Fruit fly (Drosophila melanogaster): ENCODE measurements around the gene Cp18.

Gene Cp18

DNA sequence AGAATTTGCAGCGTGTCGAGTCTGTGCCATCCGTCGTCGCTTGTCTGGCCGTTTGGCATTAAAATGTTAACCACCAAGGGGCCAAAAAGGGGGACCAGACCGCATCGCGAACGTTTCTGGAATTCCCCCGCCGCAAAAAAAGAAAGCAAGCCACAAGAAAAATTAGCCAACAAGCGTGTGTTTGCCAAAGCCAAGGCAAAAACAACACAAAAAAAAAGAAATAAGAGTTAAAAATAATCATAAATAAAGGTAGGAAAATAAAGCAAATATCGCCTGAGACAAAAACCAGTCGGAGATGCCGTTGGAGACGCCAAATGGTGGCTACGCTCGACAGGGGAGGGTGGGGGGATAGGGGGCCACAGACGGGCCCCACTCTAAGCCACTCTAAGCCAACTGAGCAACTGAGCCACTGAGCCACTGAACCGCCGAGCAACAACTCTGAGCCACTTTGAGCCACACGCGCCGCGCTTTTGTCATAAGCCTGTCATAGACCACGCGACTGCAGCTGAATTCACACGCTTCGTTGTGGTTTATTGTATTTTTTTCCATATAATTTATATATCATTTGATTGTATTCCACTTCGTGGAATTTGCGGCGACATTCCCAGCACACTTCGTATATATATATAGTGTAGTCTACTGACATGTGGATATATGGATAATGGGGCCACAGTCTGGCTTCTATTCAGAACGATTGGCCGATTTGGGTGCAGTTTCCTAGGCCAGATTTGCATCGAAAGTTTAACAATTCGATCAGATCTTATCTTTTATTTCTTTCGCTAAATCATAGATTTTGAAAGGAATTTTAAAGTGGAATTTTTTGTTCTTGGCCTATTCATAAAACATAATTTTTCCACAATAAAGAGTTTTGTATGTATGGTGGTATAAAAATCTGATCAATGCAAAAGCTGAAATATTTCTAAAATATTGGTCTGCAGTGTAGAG is 32.8 kb upstream of the Cp18 start:
- TF ChIP-seq CG17801 (GFP tag; optimal IDR thresholded peaks at IDR 0.05; ENCODE audit: partially characterized antibody), result no peak

DNA sequence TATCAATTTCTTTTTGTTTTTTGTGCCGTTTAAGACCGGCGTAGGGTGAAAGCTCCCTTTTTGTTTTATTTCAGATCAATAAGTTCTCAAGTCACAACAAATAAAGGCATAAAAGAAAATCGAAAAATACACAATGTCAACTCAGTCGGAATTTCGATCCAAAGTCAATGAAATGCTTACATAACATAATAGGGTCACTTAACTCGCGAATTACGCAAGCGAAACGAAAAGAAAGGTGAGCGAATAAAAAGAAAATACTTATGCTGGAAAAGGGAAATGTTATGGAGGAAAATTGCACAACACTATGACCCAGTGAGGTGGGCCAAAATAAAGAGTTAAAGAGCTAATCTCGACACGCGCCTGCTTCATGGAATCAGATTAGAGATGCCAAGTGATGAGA is 30.6 kb upstream of the Cp18 start:
- no peak for TF ChIP-seq CG17801 (GFP tag; optimal IDR thresholded peaks at IDR 0.05; ENCODE audit: partially characterized antibody)

DNA sequence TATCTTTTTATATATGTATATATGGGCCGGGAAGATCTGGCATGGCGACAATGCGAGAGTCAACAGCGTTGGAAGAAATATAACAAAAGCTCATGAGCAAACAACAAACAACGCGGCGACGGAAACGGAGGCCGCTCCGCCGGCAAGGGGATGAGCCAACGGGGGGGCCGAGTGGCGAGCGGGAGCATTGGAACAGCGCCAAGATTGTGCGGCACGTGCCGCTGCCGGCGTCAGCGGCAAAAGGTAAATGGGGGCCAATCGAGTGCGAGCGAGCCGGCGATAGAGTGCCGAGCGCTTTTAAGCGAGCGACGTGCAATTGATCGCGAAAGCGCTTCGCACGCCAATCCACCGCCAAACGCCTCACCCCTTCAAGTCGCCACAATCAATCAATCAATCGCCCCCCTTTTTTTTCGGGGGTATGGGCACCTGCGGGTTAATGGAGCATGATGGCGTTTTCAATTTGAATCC is 30.1 kb upstream of the Cp18 start:
- TF ChIP-seq CG17801 (GFP tag; optimal IDR thresholded peaks at IDR 0.05; ENCODE audit: partially characterized antibody), result peak; percentile 73

DNA sequence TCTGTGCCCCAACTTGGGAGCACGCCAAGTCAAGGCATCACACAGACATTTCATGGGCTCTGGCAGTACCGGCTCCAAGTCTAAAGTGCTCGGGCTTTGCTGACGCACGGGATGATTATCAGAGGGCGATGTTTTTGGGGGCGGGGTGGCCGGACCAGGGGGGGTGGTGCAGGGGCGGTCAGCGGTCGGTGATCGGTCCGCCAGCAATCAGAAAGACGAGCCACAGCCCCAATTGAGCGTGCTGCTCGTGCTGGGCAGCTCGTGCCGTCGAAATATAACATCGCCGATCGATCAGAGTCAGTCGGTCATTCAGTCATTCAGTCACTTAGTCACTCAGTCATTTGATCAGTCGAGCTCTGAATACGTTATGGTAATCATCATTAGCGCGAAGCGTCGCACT is 28.7 kb upstream of the Cp18 start:
- TF ChIP-seq CG17801 (GFP tag; optimal IDR thresholded peaks at IDR 0.05; ENCODE audit: partially characterized antibody), result peak; percentile 13

DNA sequence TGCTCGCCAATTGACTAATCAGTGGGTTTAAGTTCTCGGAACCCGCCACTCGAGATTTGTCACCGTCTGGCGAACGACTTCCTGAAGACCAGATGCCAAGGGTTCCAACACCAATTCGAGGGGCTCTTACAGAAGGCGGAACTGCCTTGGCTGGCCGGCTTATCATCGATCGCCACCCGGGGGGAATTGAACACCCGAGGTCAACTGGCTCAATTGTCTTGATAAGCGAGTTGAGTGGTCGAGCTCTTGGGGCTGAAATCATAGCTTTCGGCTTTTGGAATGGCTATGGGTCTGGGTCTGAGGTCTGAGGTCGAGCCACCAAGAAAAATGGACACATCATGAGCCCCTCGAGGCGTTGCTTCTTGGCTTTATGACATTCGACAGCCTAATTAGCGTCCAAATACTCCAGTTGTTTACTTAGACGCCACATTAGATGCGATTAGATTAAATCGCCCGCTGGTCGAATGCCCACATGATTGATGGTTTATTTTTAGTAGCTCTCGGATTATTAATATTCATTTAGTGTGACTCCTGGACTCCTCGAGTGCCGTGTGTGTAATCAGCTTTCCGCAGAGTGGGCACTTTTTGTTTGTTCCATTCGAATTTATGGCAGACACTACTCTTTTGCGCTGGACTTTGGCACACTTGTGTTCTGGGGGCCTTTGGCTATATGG is 28.0 kb upstream of the Cp18 start:
- TF ChIP-seq CG17801 (GFP tag; optimal IDR thresholded peaks at IDR 0.05; ENCODE audit: partially characterized antibody), result no peak

DNA sequence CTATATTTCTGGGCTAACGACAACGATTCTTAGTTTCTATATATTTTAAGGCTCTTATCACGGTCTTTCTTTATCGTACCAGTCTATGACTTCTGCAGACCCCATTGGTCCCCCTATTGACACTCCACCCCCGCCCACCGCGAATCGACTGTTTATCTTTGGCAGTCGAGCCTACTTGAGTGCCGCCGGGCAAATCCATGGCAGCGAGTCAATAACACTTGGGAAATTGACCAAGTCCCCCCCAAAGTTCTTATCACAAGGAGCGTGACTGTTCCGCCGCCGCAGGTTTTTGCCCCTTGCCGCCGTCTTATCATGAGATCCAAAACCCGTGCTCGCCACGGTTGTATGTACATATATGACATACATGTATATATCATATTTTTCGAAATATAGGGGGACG is 27.0 kb upstream of the Cp18 start:
- no peak for TF ChIP-seq CG17801 (GFP tag; optimal IDR thresholded peaks at IDR 0.05; ENCODE audit: partially characterized antibody)

DNA sequence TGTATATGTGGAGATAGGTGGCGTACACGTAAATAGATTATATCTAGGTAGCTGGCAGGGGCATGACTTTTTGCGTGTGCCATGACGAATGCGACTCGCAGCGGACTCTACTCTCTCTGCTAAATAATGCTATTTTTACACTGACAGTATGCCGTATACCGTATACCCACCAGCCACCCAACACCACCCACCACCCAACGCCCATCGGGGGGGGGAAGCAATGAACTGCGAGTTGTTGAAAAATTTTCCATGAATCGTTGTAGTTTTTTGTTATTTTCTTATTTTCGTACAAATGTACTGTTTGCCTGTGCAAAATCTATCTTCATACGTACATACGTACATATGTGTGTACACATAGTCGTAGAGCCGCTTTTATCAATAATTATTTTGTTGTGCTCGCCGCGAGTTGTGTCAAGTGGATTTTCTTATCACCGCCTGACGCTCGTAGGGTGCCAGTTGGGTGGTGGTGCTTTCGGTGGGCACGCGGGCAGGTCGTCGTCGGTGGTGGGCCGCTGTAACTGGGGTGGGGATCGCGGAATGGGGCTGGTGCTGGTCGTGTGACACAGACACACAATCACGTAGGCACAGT is 26.4 kb upstream of the Cp18 start:
- TF ChIP-seq CG17801 (GFP tag; optimal IDR thresholded peaks at IDR 0.05; ENCODE audit: partially characterized antibody), result no peak

DNA sequence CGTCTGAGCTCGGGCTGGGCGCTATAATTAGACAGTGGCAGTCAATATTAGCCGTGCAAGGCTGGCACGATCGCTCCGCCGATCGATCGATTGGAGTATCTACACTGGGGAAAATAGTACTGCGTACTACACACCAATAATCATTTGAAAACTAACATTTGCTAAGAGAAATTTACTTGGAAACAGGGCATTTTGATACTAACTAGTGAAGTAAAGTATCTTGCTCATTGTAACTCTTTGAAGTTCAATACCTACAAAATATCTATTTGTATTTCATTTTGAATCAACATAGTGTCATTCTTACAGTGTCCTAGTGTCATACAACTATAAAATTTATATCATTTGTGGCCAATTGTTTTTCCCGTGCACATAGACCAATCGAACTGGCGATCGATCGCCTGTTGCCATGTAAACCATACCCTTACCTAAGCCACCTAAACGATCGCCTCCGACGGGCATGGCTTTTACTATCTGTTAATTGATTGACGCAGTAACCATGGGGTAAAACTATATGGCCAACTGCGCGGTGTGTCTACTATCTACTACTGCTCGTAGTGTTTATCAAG is 25.9 kb upstream of the Cp18 start:
- no peak for TF ChIP-seq CG17801 (GFP tag; optimal IDR thresholded peaks at IDR 0.05; ENCODE audit: partially characterized antibody)

DNA sequence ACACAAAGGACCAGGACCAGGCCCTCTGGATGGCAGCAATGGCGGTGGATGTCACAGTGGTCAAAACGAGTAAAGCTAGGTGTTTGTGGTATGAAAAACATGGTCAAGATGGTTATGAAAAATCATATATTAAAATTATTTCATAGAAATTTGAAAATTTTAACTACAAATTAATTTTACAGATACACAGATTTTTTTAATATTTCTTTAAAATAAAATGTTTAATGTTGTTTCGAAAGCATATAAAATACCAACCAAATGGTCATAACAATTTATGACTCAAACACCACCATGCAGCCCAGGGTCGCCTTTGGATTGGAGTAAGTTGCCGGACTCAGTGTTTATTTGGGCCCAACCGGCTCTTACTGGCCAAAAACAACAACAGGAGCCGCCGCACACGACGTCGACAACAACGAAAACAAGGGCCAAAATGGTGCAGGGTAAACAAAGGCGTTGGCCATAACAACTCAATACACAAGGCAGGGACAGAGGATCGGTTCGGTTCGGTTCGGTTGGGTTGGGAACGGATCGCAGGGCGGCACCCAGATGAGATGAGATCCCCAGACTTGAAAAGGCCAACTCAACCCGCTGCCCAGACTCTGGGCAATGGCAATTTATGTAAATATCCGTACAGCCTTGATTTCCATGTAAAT is 24.8 kb upstream of the Cp18 start:
- TF ChIP-seq CG17801 (GFP tag; optimal IDR thresholded peaks at IDR 0.05; ENCODE audit: partially characterized antibody), result no peak

DNA sequence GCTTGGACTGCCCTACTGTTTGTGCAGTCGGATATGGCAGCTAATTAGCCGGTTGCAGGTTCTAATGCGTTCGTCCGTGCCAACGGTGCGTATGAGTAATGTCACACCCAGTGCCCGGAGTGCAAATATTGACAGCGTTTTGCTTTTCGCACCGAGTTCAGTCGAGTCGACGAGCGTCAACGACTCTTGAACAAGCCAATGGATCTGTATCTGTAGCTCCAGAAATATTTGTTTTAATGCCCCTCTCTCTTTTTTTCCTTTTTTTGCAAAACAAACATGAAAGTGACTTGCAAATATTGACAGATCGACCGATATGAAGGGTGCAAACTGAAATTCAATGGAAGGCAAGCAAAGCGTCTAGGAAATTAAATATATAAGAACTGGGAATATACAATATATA is 24.1 kb upstream of the Cp18 start:
- no peak for TF ChIP-seq CG17801 (GFP tag; optimal IDR thresholded peaks at IDR 0.05; ENCODE audit: partially characterized antibody)

DNA sequence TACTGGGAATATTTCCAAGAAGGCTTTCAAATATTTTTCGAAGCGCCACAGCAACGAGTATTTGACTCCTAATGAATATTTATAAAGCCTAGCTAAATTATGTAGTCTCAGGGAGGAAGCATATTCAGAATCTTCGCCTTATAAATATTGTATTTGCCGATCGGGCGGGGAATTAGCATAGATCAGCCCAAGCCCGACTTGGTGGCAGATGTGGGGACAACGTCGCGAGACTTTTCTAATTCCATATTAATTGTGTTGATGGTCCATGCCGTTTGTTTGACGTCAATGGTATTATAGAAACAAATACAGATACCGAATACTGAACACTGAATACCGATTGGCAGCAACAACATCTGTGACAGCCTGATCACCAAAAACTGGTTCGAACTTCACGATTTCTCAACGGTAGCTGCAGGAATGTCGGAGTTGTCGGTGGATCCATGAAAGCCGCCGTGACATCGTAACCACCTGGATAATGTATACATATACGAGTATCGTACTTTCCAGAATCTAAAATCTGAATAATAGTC is 22.8 kb upstream of the Cp18 start:
- no peak for TF ChIP-seq CG17801 (GFP tag; optimal IDR thresholded peaks at IDR 0.05; ENCODE audit: partially characterized antibody)

DNA sequence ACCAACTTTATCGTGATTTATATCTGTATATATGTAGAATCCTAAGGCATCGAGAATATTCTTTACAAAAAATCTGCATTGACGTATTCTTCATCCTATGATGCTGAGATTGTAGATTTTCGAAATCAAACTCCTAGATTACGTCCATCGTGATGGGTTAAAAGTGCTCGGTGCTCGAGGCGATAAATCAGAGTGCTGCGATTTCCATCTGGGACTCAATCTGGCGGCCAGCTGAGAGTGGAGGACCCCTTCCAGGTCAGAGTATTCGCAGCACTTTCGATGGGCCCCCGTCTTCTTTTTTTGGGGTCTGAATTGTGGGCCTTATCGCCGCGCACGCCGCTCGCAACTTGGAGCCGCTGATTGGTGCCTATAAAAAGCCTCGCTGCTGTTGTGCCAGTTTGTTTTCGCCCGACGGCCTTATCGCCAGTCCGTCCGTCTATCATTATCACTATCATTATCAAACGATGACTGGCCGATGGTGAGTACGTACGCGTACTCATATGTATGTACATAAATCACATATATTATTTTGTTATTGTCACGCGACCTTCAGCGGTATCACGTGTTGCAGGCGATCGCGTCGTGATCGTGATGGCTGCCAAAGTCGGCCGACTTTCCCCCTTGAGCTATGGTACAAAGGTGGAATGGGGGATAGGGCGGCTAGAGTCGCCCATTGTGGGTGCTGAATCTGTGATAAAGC is 21.7 kb upstream of the Cp18 start:
- peak; percentile 27 for TF ChIP-seq CG17801 (GFP tag; optimal IDR thresholded peaks at IDR 0.05; ENCODE audit: partially characterized antibody)

DNA sequence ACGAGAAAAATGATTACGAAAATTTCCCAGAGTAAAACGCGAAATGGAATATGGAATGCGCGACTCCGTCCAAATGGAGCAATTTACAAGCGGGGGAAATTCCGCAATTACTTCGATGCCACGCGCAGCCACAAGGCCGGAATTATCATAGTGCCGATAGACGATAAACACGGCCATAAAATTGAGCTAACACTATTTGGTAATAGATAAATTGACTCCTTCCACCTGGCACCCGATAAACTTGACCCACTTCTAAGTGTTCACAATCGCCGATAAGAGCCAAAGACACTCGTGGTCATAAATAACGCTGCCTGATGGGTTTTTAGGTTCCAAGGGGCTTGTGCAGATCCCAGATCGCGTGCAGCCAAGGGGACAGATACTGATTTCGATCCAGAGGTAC is 19.5 kb upstream of the Cp18 start:
- no peak for TF ChIP-seq CG17801 (GFP tag; optimal IDR thresholded peaks at IDR 0.05; ENCODE audit: partially characterized antibody)

DNA sequence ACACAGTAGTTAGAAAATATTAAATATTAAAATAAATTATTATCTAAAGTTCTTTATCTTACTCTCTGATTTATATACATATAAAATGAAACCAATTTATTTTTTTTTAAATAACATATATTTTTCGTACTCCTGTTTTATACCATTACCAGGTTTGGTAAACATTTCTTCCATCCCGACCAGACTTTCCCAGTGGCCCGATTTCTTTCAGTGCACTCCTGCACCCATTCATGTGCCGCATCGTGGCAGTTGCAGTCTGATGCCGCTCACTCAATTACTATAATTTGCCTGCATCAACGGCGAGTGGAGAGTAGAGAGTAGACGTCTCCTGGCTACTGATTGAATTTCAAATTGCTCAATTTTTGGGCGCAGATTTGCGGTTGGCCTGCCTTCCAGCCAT is 18.8 kb upstream of the Cp18 start:
- no peak for TF ChIP-seq CG17801 (GFP tag; optimal IDR thresholded peaks at IDR 0.05; ENCODE audit: partially characterized antibody)

All from ovary, adult (tissue).